Fruit fly (Drosophila melanogaster) whole organism, embryonic: ENCODE results near the gene Der-2.

Source experiments
- Atf6 ChIP-seq: fragments of 200-800 bp; sonication (Bioruptor generic); IDR thresholded peaks from 2 replicates; pipeline ENCODE4 v1.3.6; 2022; ENCODE audit warnings: missing biosample characterization, missing genetic modification characterization
- BEAF-32 ChIP-seq: fragments of 200-800 bp; sonication (Bioruptor generic); optimal IDR thresholded peaks from 3 replicates; lab custom pipeline; 2017; ENCODE audit warnings: missing biosample characterization, missing genetic modification characterization, mild to moderate bottlenecking, moderate library complexity, missing genetic modification reagents
- Bteb2 ChIP-seq: fragments of 200-800 bp; sonication (Bioruptor generic); optimal IDR thresholded peaks from 2 replicates; lab custom pipeline; 2016; ENCODE audit warnings: missing biosample characterization, missing genetic modification characterization
- CG11560 ChIP-seq: fragments of 200-800 bp; sonication (Bioruptor generic); IDR thresholded peaks from 3 replicates; pipeline ENCODE4 v1.3.6; 2022; ENCODE audit warnings: missing biosample characterization, missing genetic modification characterization
- CG13123 ChIP-seq: fragments of 200-800 bp; sonication (Bioruptor generic); optimal IDR thresholded peaks from 2 replicates; lab custom pipeline; 2016; ENCODE audit warnings: missing biosample characterization, missing genetic modification characterization
- CG14014 ChIP-seq: fragments of 200-800 bp; sonication (Bioruptor generic); IDR thresholded peaks from 2 replicates; pipeline ENCODE4 v1.3.6; 2022; ENCODE audit warnings: missing biosample characterization, missing genetic modification characterization
- CG1603 ChIP-seq: fragments of 200-800 bp; sonication (Bioruptor generic); optimal IDR thresholded peaks from 2 replicates; lab custom pipeline; 2019; ENCODE audit warnings: missing biosample characterization, mild to moderate bottlenecking, missing genetic modification characterization, moderate library complexity
- CG17568 ChIP-seq: fragments of 200-800 bp; sonication (Bioruptor generic); optimal IDR thresholded peaks from 2 replicates; lab custom pipeline; 2018; ENCODE audit warnings: missing biosample characterization, mild to moderate bottlenecking, missing genetic modification characterization, moderate library complexity
- CG17829 ChIP-seq: fragments of 200-800 bp; optimal IDR thresholded peaks from 2 replicates; lab custom pipeline; 2019; ENCODE audit warnings: missing biosample characterization, mild to moderate bottlenecking, missing genetic modification characterization, moderate library complexity
- CG1792 ChIP-seq: fragments of 200-800 bp; sonication (Bioruptor generic); optimal IDR thresholded peaks from 2 replicates; lab custom pipeline; 2016; ENCODE audit warnings: missing biosample characterization, missing genetic modification characterization
- CG18011 ChIP-seq: fragments of 200-800 bp; sonication (Bioruptor generic); optimal IDR thresholded peaks from 2 replicates; lab custom pipeline; 2017; ENCODE audit warnings: missing biosample characterization, missing genetic modification characterization, mild to moderate bottlenecking, moderate library complexity, missing genotype
- CG18599 ChIP-seq: fragments of 200-800 bp; sonication (Bioruptor generic); optimal IDR thresholded peaks from 3 replicates; lab custom pipeline; 2017; ENCODE audit warnings: missing biosample characterization, missing genetic modification characterization, mild to moderate bottlenecking, moderate library complexity, missing genetic modification reagents
- CG3065 ChIP-seq: fragments of 200-800 bp; sonication (Bioruptor generic); optimal IDR thresholded peaks from 2 replicates; lab custom pipeline; 2016; ENCODE audit warnings: missing biosample characterization, missing genetic modification characterization
- CG33557 ChIP-seq: fragments of 200-800 bp; sonication (Bioruptor generic); optimal IDR thresholded peaks from 2 replicates; lab custom pipeline; 2019; ENCODE audit warnings: missing biosample characterization, mild to moderate bottlenecking, missing genetic modification characterization, moderate library complexity
- CG4820 ChIP-seq: fragments of 200-800 bp; sonication (Bioruptor generic); optimal IDR thresholded peaks from 3 replicates; lab custom pipeline; 2016; ENCODE audit warnings: missing biosample characterization, missing genetic modification characterization
- CG8478 ChIP-seq: fragments of >200 bp; optimal IDR thresholded peaks from 2 replicates; lab custom pipeline; 2018
- CG9817 ChIP-seq: fragments of 200-800 bp; sonication (Bioruptor generic); optimal IDR thresholded peaks from 2 replicates; lab custom pipeline; 2018; ENCODE audit warnings: missing biosample characterization, mild to moderate bottlenecking, missing genetic modification characterization, moderate library complexity
- CTCF ChIP-seq: fragments of 200-800 bp; sonication (Bioruptor generic); optimal IDR thresholded peaks from 2 replicates; lab custom pipeline; 2017; ENCODE audit warnings: missing biosample characterization, mild to moderate bottlenecking, missing genetic modification characterization, moderate library complexity
- Camta ChIP-seq: fragments of 200-800 bp; sonication (Bioruptor generic); optimal IDR thresholded peaks from 2 replicates; lab custom pipeline; 2016; ENCODE audit warnings: missing biosample characterization, missing genetic modification characterization
- D19B ChIP-seq: fragments of 200-800 bp; sonication (Bioruptor generic); optimal IDR thresholded peaks from 2 replicates; lab custom pipeline; 2017; ENCODE audit warnings: missing biosample characterization, mild to moderate bottlenecking, missing genetic modification characterization
- Dip3 ChIP-seq: fragments of 200-800 bp; sonication (Bioruptor generic); optimal IDR thresholded peaks from 3 replicates; lab custom pipeline; 2016; ENCODE audit warnings: missing biosample characterization, missing genetic modification characterization
- Dp ChIP-seq: fragments of 200-800 bp; sonication (Bioruptor generic); optimal IDR thresholded peaks from 2 replicates; lab custom pipeline; 2018; ENCODE audit warnings: missing biosample characterization, mild to moderate bottlenecking, missing genetic modification characterization, moderate library complexity
- HLH3B ChIP-seq: fragments of 200-800 bp; sonication (Bioruptor generic); IDR thresholded peaks from 2 replicates; pipeline ENCODE4 v1.3.6; 2022; ENCODE audit warnings: missing biosample characterization, missing genetic modification characterization
- Lhr ChIP-seq: fragments of 200-800 bp; sonication (Bioruptor generic); optimal IDR thresholded peaks from 3 replicates; lab custom pipeline; 2017; ENCODE audit warnings: mild to moderate bottlenecking, missing biosample characterization, missing genetic modification reagents, missing genetic modification characterization
- MTF-1 ChIP-seq: fragments of 200-800 bp; sonication (Bioruptor generic); optimal IDR thresholded peaks from 2 replicates; lab custom pipeline; 2018; ENCODE audit warnings: missing biosample characterization, mild to moderate bottlenecking, missing genetic modification characterization, borderline replicate concordance
- Med ChIP-seq: fragments of 200-800 bp; sonication (Bioruptor generic); peaks from one replicate; lab custom pipeline; 2016; ENCODE audit warnings: missing biosample characterization, missing genetic modification characterization, mild to moderate bottlenecking, inconsistent platforms, moderate library complexity
- Myb ChIP-seq: fragments of 200-800 bp; sonication (Bioruptor generic); optimal IDR thresholded peaks from 2 replicates; lab custom pipeline; 2016; ENCODE audit warnings: missing biosample characterization, missing genetic modification characterization
- NC2β ChIP-seq: fragments of 200-800 bp; sonication (Bioruptor generic); optimal IDR thresholded peaks from 2 replicates; lab custom pipeline; 2016; ENCODE audit warnings: missing biosample characterization, missing genetic modification characterization
- Nf-YC ChIP-seq: fragments of 200-800 bp; optimal IDR thresholded peaks from 3 replicates; lab custom pipeline; 2019; ENCODE audit warnings: missing biosample characterization, mild to moderate bottlenecking, missing genetic modification characterization, moderate library complexity
- Pdp1 ChIP-seq, 2 experiments: fragments of 200-800 bp; sonication (Bioruptor generic); optimal IDR thresholded peaks; 3 replicates each; lab custom pipeline; 2016; ENCODE audit warnings: missing biosample characterization in 2 of 2, missing genetic modification characterization in 2 of 2, mild to moderate bottlenecking in 1 of 2, moderate library complexity in 1 of 2
- Side ChIP-seq: fragments of 200-800 bp; sonication (Bioruptor generic); optimal IDR thresholded peaks from 2 replicates; lab custom pipeline; 2016; ENCODE audit warnings: missing biosample characterization, missing genetic modification characterization
- Stat92E ChIP-seq, 3 experiments: fragments of >200 bp in 2 of 3; fragments of 200-800 bp in 1 of 3; sonication (Bioruptor generic) in 1 of 3; optimal IDR thresholded peaks; 2 replicates each; lab custom pipeline; 2017 to 2019; ENCODE audit warnings: missing biosample characterization in 3 of 3, missing genetic modification characterization in 3 of 3, mild to moderate bottlenecking in 1 of 3, moderate library complexity in 1 of 3
- Tbp ChIP-seq: fragments of >200 bp; optimal IDR thresholded peaks from 2 replicates; lab custom pipeline; 2018; ENCODE audit warnings: missing biosample characterization, missing genetic modification characterization
- bigmax ChIP-seq: fragments of 200-800 bp; sonication (Bioruptor generic); optimal IDR thresholded peaks from 2 replicates; lab custom pipeline; 2018; ENCODE audit warnings: missing biosample characterization, mild to moderate bottlenecking, missing genetic modification characterization
- ci ChIP-seq: fragments of 200-800 bp; sonication (Bioruptor generic); IDR thresholded peaks from 3 replicates; pipeline ENCODE4 v1.3.6; 2022; ENCODE audit warnings: missing biosample characterization, missing genetic modification characterization
- corto ChIP-seq: fragments of 200-800 bp; sonication (Bioruptor generic); optimal IDR thresholded peaks from 2 replicates; lab custom pipeline; 2016; ENCODE audit warnings: missing biosample characterization, mild to moderate bottlenecking, missing genetic modification characterization, moderate library complexity
- gcm2 ChIP-seq: fragments of 200-800 bp; sonication (Bioruptor generic); optimal IDR thresholded peaks from 2 replicates; lab custom pipeline; 2016; ENCODE audit warnings: missing biosample characterization, missing genetic modification characterization
- gem ChIP-seq: fragments of 200-800 bp; sonication (Bioruptor generic); optimal IDR thresholded peaks from 2 replicates; lab custom pipeline; 2019; ENCODE audit warnings: missing biosample characterization, mild to moderate bottlenecking, missing genetic modification characterization, moderate library complexity
- ind ChIP-seq: fragments of 200-800 bp; sonication (Bioruptor generic); optimal IDR thresholded peaks from 3 replicates; lab custom pipeline; 2016; ENCODE audit warnings: missing biosample characterization, missing genetic modification characterization
- inv ChIP-seq: fragments of 200-800 bp; sonication (Bioruptor generic); IDR thresholded peaks from 2 replicates; pipeline ENCODE4 v1.3.6; 2022; ENCODE audit warnings: missing biosample characterization, missing genetic modification characterization; ENCODE audit not compliant: partially characterized antibody
- lbe ChIP-seq: fragments of 200-800 bp; sonication (Bioruptor generic); optimal IDR thresholded peaks from 2 replicates; lab custom pipeline; 2016; ENCODE audit warnings: missing biosample characterization, mild to moderate bottlenecking, missing genetic modification characterization
- mam ChIP-seq: fragments of 200-800 bp; sonication (Bioruptor generic); optimal IDR thresholded peaks from 3 replicates; lab custom pipeline; 2016; ENCODE audit warnings: missing biosample characterization, missing genetic modification characterization
- oc ChIP-seq: fragments of 200-800 bp; sonication (Bioruptor generic); optimal IDR thresholded peaks from 2 replicates; lab custom pipeline; 2018; ENCODE audit warnings: missing biosample characterization, mild to moderate bottlenecking, missing genetic modification characterization, moderate library complexity
- p53 ChIP-seq: fragments of 200-800 bp; sonication (Bioruptor generic); optimal IDR thresholded peaks from 2 replicates; lab custom pipeline; 2016; ENCODE audit warnings: missing biosample characterization, missing genetic modification characterization
- phol ChIP-seq: fragments of 200-800 bp; sonication (Bioruptor generic); optimal IDR thresholded peaks from 3 replicates; lab custom pipeline; 2018; ENCODE audit warnings: missing biosample characterization, mild to moderate bottlenecking, missing genetic modification characterization, moderate library complexity
- pita ChIP-seq: fragments of 200-800 bp; sonication (Bioruptor generic); optimal IDR thresholded peaks from 2 replicates; lab custom pipeline; 2017; ENCODE audit warnings: missing biosample characterization, mild to moderate bottlenecking, missing genetic modification characterization
- pum ChIP-seq: fragments of 200-800 bp; sonication (Bioruptor generic); optimal IDR thresholded peaks from 2 replicates; lab custom pipeline; 2016; ENCODE audit warnings: missing biosample characterization, missing genetic modification characterization
- salm ChIP-seq: fragments of 200-800 bp; sonication (Bioruptor generic); optimal IDR thresholded peaks from 2 replicates; lab custom pipeline; 2018; ENCODE audit warnings: missing biosample characterization, mild to moderate bottlenecking, missing genetic modification characterization
- scrt ChIP-seq: fragments of 200-800 bp; sonication (Bioruptor generic); optimal IDR thresholded peaks from 2 replicates; lab custom pipeline; 2018; ENCODE audit warnings: missing biosample characterization, mild to moderate bottlenecking, missing genetic modification characterization, moderate library complexity
- slbo ChIP-seq: fragments of 200-800 bp; sonication (Bioruptor generic); IDR thresholded peaks from 2 replicates; pipeline ENCODE4 v1.3.6; 2022; ENCODE audit warnings: missing biosample characterization, missing genetic modification characterization
- tgo ChIP-seq: fragments of 200-800 bp; sonication (Bioruptor generic); IDR thresholded peaks from 3 replicates; pipeline ENCODE4 v1.3.6; 2022; ENCODE audit warnings: missing biosample characterization, missing genetic modification characterization

Der-2 gene

dm6 chr3R:16441367-16441923 is 42.6 kb downstream of the Der-2 start, which contains the start of gene ema (continued):
- TF ChIP-seq CG18011 (GFP tag; lab: Kevin White, UChicago) (no peak), Med (peak; percentile 91), CG8478 (no peak), Dip3 (GFP tag; lab: Kevin White, UChicago) (no peak), pita (no peak), Camta (no peak), CG3065 (GFP tag; lab: Kevin White, UChicago) (no peak), Pdp1 (GFP tag; optimal IDR thresholded peaks at IDR 0.05; lab: Kevin White, UChicago) (peak in 1 of 2 experiments; percentile 50), CG14014 (GFP tag; lab: Robert Waterston, UW) (no peak; the same call in 1 of the 2 replicates), CG4820 (GFP tag; lab: Kevin White, UChicago) (no peak), CG33557 (GFP tag; lab: Kevin White, UChicago) (no peak), CG13123 (no peak), Stat92E (GFP tag; optimal IDR thresholded peaks at IDR 0.05; lab: Kevin White, UChicago) (peak in 1 of 3 experiments; percentile 10), BEAF-32 (GFP tag; lab: Kevin White, UChicago) (peak; percentile 41), CG9817 (tag; lab: Kevin White, UChicago) (no peak), inv (GFP tag; lab: Robert Waterston, UW) (no peak), p53 (GFP tag; lab: Kevin White, UChicago) (no peak), mam (GFP tag; lab: Kevin White, UChicago) (peak; percentile 35), phol (tag; lab: Kevin White, UChicago) (peak; percentile 46), CG17568 (no peak), Lhr (GFP tag; lab: Kevin White, UChicago) (no peak), MTF-1 (GFP tag; lab: Kevin White, UChicago) (no peak), CG11560 (tag; lab: Robert Waterston, UW) (no peak), corto (no peak), slbo (peak; percentile 56), gcm2 (GFP tag; lab: Kevin White, UChicago) (no peak), ci (GFP tag; lab: Robert Waterston, UW) (peak; percentile 17; the same call in 1 of the 3 replicates), D19B (GFP tag; lab: Kevin White, UChicago) (no peak), CG17829 (tag; lab: Kevin White, UChicago) (peak; percentile 51), Bteb2 (no peak), Dp (peak; percentile 36), CG18599 (GFP tag; lab: Kevin White, UChicago) (no peak), CG1603 (tag; lab: Kevin White, UChicago) (peak; percentile 63), salm (tag; lab: Kevin White, UChicago) (no peak), ind (GFP tag; lab: Kevin White, UChicago) (no peak), HLH3B (GFP tag; lab: Robert Waterston, UW) (no peak), Myb (GFP tag; lab: Kevin White, UChicago) (peak; percentile 64), scrt (peak; percentile 89), oc (tag; lab: Kevin White, UChicago) (no peak), NC2β (GFP tag; lab: Kevin White, UChicago) (peak; percentile 16), Side (GFP tag; lab: Kevin White, UChicago) (peak; percentile 9), CTCF (GFP tag; lab: Kevin White, UChicago) (no peak), Nf-YC (tag; lab: Kevin White, UChicago) (peak; percentile 39), gem (tag; lab: Kevin White, UChicago) (no peak), Atf6 (GFP tag; lab: Robert Waterston, UW) (no peak), bigmax (GFP tag; lab: Kevin White, UChicago) (no peak), lbe (peak; percentile 0), pum (GFP tag; lab: Kevin White, UChicago) (no peak), Tbp (GFP tag; lab: Kevin White, UChicago) (no peak), tgo (GFP tag; lab: Robert Waterston, UW) (no peak), CG1792 (GFP tag; lab: Kevin White, UChicago) (no peak)
